Worm (Caenorhabditis elegans): ENCODE measurements around the gene glb-30.

ce11 chrIII:1687999-1688398 lies 19.6 kb upstream of the glb-30 start, which contains the start of gene Y22D7AR.7:
- TF ChIP-seq fax-1 (tag; optimal IDR thresholded peaks at IDR 0.05) (no peak), pag-3 (tag; optimal IDR thresholded peaks at IDR 0.05; ENCODE audit: borderline replicate concordance) (no peak), elt-2 (tag; optimal IDR thresholded peaks at IDR 0.05) (no peak), unc-86 (tag; optimal IDR thresholded peaks at IDR 0.05) (no peak), sox-4 (tag; optimal IDR thresholded peaks at IDR 0.05) (no peak), pqm-1 (tag; optimal IDR thresholded peaks at IDR 0.05) (no peak), K02D7.2 (tag; optimal IDR thresholded peaks at IDR 0.05) (no peak), sdc-2 (tag; optimal IDR thresholded peaks at IDR 0.05) (no peak), ama-1 (optimal IDR thresholded peaks at IDR 0.05) (no peak)
